Worm (Caenorhabditis elegans) whole organism, early embryonic: ENCODE data around the gene F13E9.15.

ENCODE experiments used
- B0310.2 ChIP-seq: sonication (generic microtip); optimal IDR thresholded peaks from 2 replicates; lab custom pipeline; 2016; ENCODE audit warnings: mild to moderate bottlenecking, missing genetic modification characterization, missing compliant biosample characterization
- F13C5.2 ChIP-seq: sonication (generic microtip); optimal IDR thresholded peaks from 2 replicates; lab custom pipeline; 2017; ENCODE audit warnings: mild to moderate bottlenecking, missing genetic modification characterization, inconsistent platforms, missing compliant biosample characterization
- aly-1 ChIP-seq: sonication (generic microtip); optimal IDR thresholded peaks from 2 replicates; lab custom pipeline; 2016; ENCODE audit warnings: missing genetic modification characterization, missing compliant biosample characterization
- ama-1 ChIP-seq: fragments of 150-350 bp; optimal IDR thresholded peaks from 2 replicates; lab custom pipeline; 2014
- ceh-13 ChIP-seq: fragments of 200-800 bp; sonication (Bioruptor generic); optimal IDR thresholded peaks from 2 replicates; lab custom pipeline; 2018; ENCODE audit warnings: mild to moderate bottlenecking, missing genetic modification characterization, missing compliant biosample characterization
- ceh-36 ChIP-seq: sonication (generic microtip); optimal IDR thresholded peaks from 2 replicates; lab custom pipeline; 2016; ENCODE audit warnings: missing genetic modification characterization, inconsistent platforms, missing compliant biosample characterization
- ets-7 ChIP-seq: sonication (generic microtip); optimal IDR thresholded peaks from 2 replicates; lab custom pipeline; 2016; ENCODE audit warnings: missing genotype, missing genetic modification characterization, missing compliant biosample characterization
- flt-1 ChIP-seq: fragments of 200-800 bp; sonication (Bioruptor generic); IDR thresholded peaks from 2 replicates; pipeline ENCODE4 v1.3.6; 2022; ENCODE audit warnings: missing genetic modification characterization, missing compliant biosample characterization
- hmbx-1 ChIP-seq: sonication (generic microtip); optimal IDR thresholded peaks from 2 replicates; lab custom pipeline; 2016; ENCODE audit warnings: mild to moderate bottlenecking, missing genetic modification characterization, missing compliant biosample characterization
- hmg-4 ChIP-seq: fragments of 200-800 bp; sonication (Bioruptor generic); optimal IDR thresholded peaks from 2 replicates; lab custom pipeline; 2018; ENCODE audit warnings: mild to moderate bottlenecking, missing genetic modification characterization, missing compliant biosample characterization
- hnd-1 ChIP-seq: sonication (generic microtip); optimal IDR thresholded peaks from 2 replicates; lab custom pipeline; 2016; ENCODE audit warnings: missing genetic modification characterization, missing compliant biosample characterization
- pes-1 ChIP-seq: fragments of 200-800 bp; sonication (Bioruptor generic); IDR thresholded peaks from 2 replicates; pipeline ENCODE4 v1.3.6; 2022; ENCODE audit warnings: missing genetic modification reagents, missing genetic modification characterization, missing compliant biosample characterization
- scrt-1 ChIP-seq: fragments of 200-800 bp; sonication (Bioruptor generic); IDR thresholded peaks from 2 replicates; pipeline ENCODE4 v1.3.6; 2022; ENCODE audit warnings: missing genetic modification characterization, missing compliant biosample characterization
- sea-1 ChIP-seq: fragments of 200-800 bp; sonication (Bioruptor generic); conservative IDR thresholded peaks from 2 replicates; pipeline ENCODE4 v1.3.6; 2022; ENCODE audit warnings: missing genetic modification characterization, missing compliant biosample characterization
- tbx-11 ChIP-seq: fragments of 200-800 bp; sonication (Bioruptor generic); IDR thresholded peaks from 2 replicates; pipeline ENCODE4 v1.3.6; 2022; ENCODE audit warnings: missing genetic modification characterization, missing compliant biosample characterization
- tbx-37 ChIP-seq: fragments of 200-800 bp; sonication (Bioruptor generic); conservative IDR thresholded peaks from 2 replicates; pipeline ENCODE4 v1.3.6; 2022; ENCODE audit warnings: missing genetic modification reagents, missing genetic modification characterization, missing compliant biosample characterization
- tra-4 ChIP-seq: sonication (generic microtip); optimal IDR thresholded peaks from 2 replicates; lab custom pipeline; 2017; ENCODE audit warnings: missing genetic modification characterization, missing compliant biosample characterization

The F13E9.15 gene

DNA sequence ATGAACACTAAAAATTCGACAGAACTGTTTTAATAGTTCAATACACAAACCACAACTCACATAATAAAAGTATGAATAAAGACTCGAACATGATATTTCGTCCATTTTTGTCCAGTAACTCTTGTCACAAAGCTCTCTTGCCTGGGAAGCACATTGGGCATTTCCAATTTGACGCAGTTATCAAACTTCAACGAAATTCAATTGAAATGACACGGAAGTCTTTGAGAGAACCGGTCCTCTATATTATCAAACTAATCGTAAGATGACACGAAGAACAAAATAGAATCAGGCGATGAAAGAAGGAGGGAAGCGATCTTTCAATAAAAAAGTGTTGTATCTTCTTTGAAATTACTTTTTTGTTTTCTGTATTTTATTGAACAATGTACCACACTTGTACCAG, 34.6 kb downstream of the F13E9.15 start, which contains the start of gene T11G6.3:
Gene T11G6.3 (minus strand): TSS at position 189 of the 400 bp plus-strand sequence.
- TF ChIP-seq tra-4 = no peak
- no peak for TF ChIP-seq B0310.2
- no peak for TF ChIP-seq hmg-4 (GFP tag; lab: Kevin White, UChicago)
- no peak for TF ChIP-seq tbx-37 (GFP tag; lab: Robert Waterston, UW)
- no peak for TF ChIP-seq tbx-11 (GFP tag; lab: Robert Waterston, UW)
- TF ChIP-seq scrt-1 (GFP tag; lab: Robert Waterston, UW) = no peak
- TF ChIP-seq flt-1 (GFP tag; lab: Robert Waterston, UW) = no peak
- no peak for TF ChIP-seq ama-1 (lab: Kevin White, UChicago)
- TF ChIP-seq ceh-36 (tag; lab: Kevin White, UChicago) = no peak
- TF ChIP-seq hnd-1 (tag; lab: Kevin White, UChicago) = no peak
- TF ChIP-seq ets-7 (tag; lab: Kevin White, UChicago) = no peak

DNA sequence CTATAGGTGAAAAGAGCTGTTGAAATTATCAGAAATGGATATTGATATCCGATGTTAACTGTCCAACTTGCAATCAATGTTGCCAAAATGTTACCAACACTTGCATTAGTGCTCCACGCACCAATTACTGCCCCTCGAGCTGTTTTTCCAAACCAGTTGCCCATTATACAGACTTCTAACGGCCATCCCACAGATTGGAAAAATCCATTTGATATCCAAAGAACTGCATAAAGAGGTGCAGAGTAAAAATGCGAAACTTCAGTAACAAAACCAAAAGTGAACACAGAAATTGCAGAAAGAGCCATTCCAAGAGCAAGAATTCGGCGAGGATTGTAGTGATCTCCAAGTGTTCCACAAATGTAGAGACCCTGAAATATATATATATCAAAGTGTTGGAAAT, 35.6 kb downstream of the F13E9.15 start:
- TF ChIP-seq aly-1 (tag; lab: Kevin White, UChicago) = no peak
- TF ChIP-seq hnd-1 (tag; lab: Kevin White, UChicago) = no peak
- no peak for TF ChIP-seq hmbx-1 (tag; lab: Kevin White, UChicago)
- TF ChIP-seq tra-4 = no peak
- TF ChIP-seq F13C5.2 = no peak
- TF ChIP-seq flt-1 (GFP tag; lab: Robert Waterston, UW) = no peak
- no peak for TF ChIP-seq B0310.2
- no peak for TF ChIP-seq tbx-11 (GFP tag; lab: Robert Waterston, UW)
- no peak for TF ChIP-seq pes-1

DNA sequence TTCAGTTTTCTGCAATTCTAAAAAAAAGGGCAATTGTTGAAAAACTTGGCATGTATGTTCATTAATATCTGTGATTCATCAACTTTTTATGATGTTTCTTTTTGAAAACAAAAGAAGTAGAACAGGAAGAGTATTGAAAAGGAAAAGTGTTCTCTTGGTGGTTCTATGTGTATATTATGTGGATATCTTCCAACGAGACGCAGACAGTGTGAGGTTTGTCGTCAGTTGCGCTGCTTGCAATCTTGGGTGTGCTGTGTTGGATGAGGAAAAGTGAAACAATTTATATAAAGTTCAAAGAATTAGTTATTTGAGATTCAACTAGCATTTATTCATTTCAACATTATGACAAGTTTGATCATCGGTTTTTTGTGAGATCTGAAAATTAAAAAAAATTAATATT, 37.3 kb downstream of the F13E9.15 start:
- TF ChIP-seq aly-1 (tag; lab: Kevin White, UChicago) = no peak
- no peak for TF ChIP-seq B0310.2
- no peak for TF ChIP-seq ceh-13 (GFP tag; lab: Kevin White, UChicago)
- TF ChIP-seq tra-4 = no peak
- TF ChIP-seq tbx-11 (GFP tag; lab: Robert Waterston, UW) = no peak
- TF ChIP-seq ets-7 (tag; lab: Kevin White, UChicago) = no peak
- no peak for TF ChIP-seq hmg-4 (GFP tag; lab: Kevin White, UChicago)
- TF ChIP-seq tbx-37 (GFP tag; lab: Robert Waterston, UW) = no peak
- TF ChIP-seq scrt-1 (GFP tag; lab: Robert Waterston, UW) = no peak
- TF ChIP-seq hmbx-1 (tag; lab: Kevin White, UChicago) = no peak

DNA sequence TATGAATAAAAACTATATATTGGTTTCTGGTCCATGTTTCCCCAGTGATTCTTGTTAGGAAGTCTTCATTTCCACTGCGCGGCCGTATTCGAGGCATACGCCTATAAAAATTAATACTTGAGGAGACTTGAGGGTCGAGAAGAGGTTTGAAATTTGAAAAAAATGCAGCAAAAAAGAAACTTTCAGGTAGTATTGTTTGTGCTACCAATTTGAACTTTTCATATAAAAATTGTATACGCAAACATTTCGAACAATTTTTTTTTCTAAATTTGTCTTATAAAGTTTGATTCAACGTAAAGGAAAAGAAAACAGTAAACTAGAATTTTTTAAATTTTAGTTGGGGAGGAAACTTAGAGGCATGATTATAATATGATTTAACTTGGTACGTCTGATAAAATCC, 37.8 kb downstream of the F13E9.15 start, which contains the start of gene T11G6.4:
Gene T11G6.4 (minus strand): TSS at position 101 of the 400 bp plus-strand sequence.
- TF ChIP-seq tra-4 (no peak), scrt-1 (GFP tag; lab: Robert Waterston, UW) (no peak), ceh-36 (tag; lab: Kevin White, UChicago) (no peak), hnd-1 (tag; lab: Kevin White, UChicago) (no peak), pes-1 (no peak), aly-1 (tag; lab: Kevin White, UChicago) (no peak), ets-7 (tag; lab: Kevin White, UChicago) (no peak), hmg-4 (GFP tag; lab: Kevin White, UChicago) (no peak), B0310.2 (no peak), sea-1 (GFP tag; lab: Robert Waterston, UW) (no peak), F13C5.2 (no peak), tbx-11 (GFP tag; lab: Robert Waterston, UW) (no peak), hmbx-1 (tag; lab: Kevin White, UChicago) (no peak), ama-1 (lab: Kevin White, UChicago) (no peak), tbx-37 (GFP tag; lab: Robert Waterston, UW) (no peak), ceh-13 (GFP tag; lab: Kevin White, UChicago) (no peak), flt-1 (GFP tag; lab: Robert Waterston, UW) (no peak)

DNA sequence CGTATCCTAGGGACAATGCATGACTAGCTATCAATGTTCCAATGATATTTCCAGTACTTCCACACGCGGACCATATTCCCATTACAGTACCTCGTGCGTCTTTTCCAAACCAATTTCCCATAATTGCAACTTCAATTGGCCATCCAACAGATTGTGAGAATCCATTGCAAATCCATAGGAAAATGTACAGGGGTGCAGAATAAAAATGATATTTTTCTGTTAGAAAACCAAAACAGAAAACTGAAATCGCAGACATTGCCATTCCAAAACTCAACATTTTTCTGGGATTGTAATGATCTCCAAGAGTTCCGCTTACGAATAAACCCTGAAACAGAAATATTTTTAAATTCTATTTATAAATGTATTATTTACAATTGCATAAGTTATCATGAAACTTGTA, 38.5 kb downstream of the F13E9.15 start:
- no peak for TF ChIP-seq F13C5.2
- no peak for TF ChIP-seq ama-1 (lab: Kevin White, UChicago)
- no peak for TF ChIP-seq aly-1 (tag; lab: Kevin White, UChicago)
- no peak for TF ChIP-seq sea-1 (GFP tag; lab: Robert Waterston, UW)
- no peak for TF ChIP-seq ceh-13 (GFP tag; lab: Kevin White, UChicago)
- no peak for TF ChIP-seq ets-7 (tag; lab: Kevin White, UChicago)
- no peak for TF ChIP-seq tbx-11 (GFP tag; lab: Robert Waterston, UW)
- TF ChIP-seq scrt-1 (GFP tag; lab: Robert Waterston, UW) = no peak
- TF ChIP-seq hnd-1 (tag; lab: Kevin White, UChicago) = no peak

DNA sequence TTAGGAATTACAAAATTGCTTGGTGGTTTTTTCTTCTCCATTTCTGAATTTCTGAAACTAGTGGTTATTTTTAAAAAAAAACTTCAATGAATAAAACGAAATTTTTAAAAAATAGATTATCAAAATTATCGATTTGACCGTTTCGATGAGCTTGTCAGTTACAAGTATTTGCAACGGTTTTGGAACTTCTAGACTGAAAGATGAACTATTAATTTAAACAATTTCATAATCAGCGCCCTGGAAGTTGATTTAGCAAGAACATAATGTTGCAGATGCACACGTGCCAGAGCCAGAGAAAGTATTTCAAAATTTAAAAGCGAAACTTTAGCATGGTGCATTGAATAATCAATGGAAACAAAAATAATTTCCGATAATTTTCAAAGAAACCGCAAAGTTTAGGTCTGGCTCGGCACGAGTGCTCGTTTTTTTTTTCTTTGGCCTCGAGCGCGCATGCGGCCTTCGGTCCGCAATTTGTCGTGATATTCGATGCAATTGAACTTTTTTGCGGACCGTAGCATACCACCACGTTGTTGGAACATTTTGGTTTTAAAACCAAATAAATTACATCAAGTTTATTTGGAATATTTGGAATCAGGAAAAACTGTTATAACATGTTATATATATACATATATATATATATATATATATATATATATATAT, 46.8 kb downstream of the F13E9.15 start, which contains the start of gene T11G6.5:
Gene T11G6.5 (minus strand): TSS at position 51 of the 660 bp plus-strand sequence.
- TF ChIP-seq B0310.2 (no peak), ama-1 (lab: Kevin White, UChicago) (no peak), ceh-13 (GFP tag; lab: Kevin White, UChicago) (no peak), scrt-1 (GFP tag; lab: Robert Waterston, UW) (no peak), tra-4 (no peak), ceh-36 (tag; lab: Kevin White, UChicago) (no peak), hnd-1 (tag; lab: Kevin White, UChicago) (no peak), flt-1 (GFP tag; lab: Robert Waterston, UW) (no peak), tbx-11 (GFP tag; lab: Robert Waterston, UW) (no peak), pes-1 (no peak), hmbx-1 (tag; lab: Kevin White, UChicago) (no peak)

DNA sequence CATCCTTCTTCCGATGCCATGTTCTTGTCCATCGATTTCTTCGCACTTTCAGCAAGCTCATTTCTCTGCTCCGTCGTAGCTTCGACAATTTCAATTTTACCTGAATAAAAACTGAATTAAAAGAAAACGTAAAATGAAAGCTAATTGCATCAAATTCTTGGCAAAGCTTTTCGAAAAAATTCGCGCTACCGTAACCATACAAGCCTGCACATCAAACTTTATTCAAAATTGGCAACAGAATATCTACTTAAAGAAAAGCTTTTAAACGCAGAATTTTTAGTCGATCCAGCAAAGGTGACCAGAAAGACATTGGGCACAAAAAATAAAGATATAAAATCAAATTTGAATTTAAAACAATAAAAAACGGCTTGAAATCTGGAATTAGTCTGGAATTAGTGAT, 47.4 kb downstream of the F13E9.15 start:
- TF ChIP-seq B0310.2 (no peak), ceh-13 (GFP tag; lab: Kevin White, UChicago) (no peak), aly-1 (tag; lab: Kevin White, UChicago) (no peak), hnd-1 (tag; lab: Kevin White, UChicago) (no peak), tbx-11 (GFP tag; lab: Robert Waterston, UW) (no peak), hmbx-1 (tag; lab: Kevin White, UChicago) (no peak)
